Worm (Caenorhabditis elegans): Measurements from ENCODE around the gene F36H5.18.
"Not testable (repeated sequence)": the region's sequence is repeated elsewhere in the genome, so short reads cannot be mapped to it uniquely, and the experiment has no call there.

The F36H5.18 gene

DNA sequence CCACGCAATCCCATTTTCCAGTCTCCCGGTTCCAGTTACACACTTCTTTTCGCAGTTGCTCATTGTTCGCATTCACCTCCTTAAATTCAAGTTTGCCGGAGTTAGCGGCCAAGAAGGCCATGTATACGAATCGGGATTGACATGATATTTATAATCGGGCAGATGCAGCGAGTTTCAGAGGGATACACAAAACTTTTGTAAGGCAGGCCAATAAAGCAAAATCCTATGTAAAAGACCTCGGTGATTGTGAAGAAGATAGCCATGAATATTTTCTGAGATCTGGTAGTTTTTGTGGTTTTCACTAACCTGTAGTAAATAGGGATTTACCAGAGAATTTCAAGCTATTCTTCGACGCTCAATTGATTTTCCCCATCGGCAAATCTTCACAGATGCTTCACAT, 7.0 kb downstream of the F36H5.18 start:
- TF ChIP-seq nhr-25 (tag; optimal IDR thresholded peaks at IDR 0.05) (no peak), egl-5 (tag; optimal IDR thresholded peaks at IDR 0.05) (no peak), hmg-11 (tag; optimal IDR thresholded peaks at IDR 0.05) (no peak), nhr-67 (tag; optimal IDR thresholded peaks at IDR 0.05) (no peak), fos-1 (tag; optimal IDR thresholded peaks at IDR 0.05) (no peak), lin-39 (tag; optimal IDR thresholded peaks at IDR 0.05) (no peak), tbx-2 (tag; optimal IDR thresholded peaks at IDR 0.05) (no peak), mml-1 (tag; optimal IDR thresholded peaks at IDR 0.05) (no peak), unc-39 (tag; optimal IDR thresholded peaks at IDR 0.05) (no peak), nhr-76 (tag; optimal IDR thresholded peaks at IDR 0.05) (no peak), ceh-16 (tag; optimal IDR thresholded peaks at IDR 0.05) (no peak), mdl-1 (tag; optimal IDR thresholded peaks at IDR 0.05) (no peak), nhr-43 (tag; optimal IDR thresholded peaks at IDR 0.05; ENCODE audit: poor library complexity, severe bottlenecking) (no peak), lin-15B (tag; optimal IDR thresholded peaks at IDR 0.05) (no peak), egl-27 (tag; optimal IDR thresholded peaks at IDR 0.05) (no peak), skn-1 (tag; optimal IDR thresholded peaks at IDR 0.05) (no peak), ceh-9 (tag; optimal IDR thresholded peaks at IDR 0.05) (no peak), elt-3 (tag; optimal IDR thresholded peaks at IDR 0.05) (no peak)

DNA sequence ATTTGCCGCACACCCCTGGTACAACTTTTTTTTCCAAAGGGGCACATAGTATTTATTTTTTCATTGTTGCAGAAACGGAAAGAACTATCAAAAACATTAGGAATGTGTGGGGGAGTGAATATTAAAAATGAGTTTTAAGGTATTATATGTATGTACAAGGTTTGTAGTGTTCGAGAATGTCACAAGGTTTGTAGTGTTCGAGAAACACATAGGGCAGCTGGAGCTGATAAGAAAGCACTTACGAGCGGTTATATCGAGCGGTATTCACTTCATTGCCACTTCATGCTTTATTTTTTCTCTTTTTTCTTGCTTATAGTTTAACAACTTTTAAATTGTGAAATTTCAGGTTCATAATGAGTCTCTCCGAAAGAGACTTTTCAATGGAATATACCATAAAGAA, 7.8 kb downstream of the F36H5.18 start:
- TF ChIP-seq elt-2 (tag; optimal IDR thresholded peaks at IDR 0.05) (peak; percentile 75), pqm-1 (tag; optimal IDR thresholded peaks at IDR 0.05) (peak; percentile 39)

DNA sequence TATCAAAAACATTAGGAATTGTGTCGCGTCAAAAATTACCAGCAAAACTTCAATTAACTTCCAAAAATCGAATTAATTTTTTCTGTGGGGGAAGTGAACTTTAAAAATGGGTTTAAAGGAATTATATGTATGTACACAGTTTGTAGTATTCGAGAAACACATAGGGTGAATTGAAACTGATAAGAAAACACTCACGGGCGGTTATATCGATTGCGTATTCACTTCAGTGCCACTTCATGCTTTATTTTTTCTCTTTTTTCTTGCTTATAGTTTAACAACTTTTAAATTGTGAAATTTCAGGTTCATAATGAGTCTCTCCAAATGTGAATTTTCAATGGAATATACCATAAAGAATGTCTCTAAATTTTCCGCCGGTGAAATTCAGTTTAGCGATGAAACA, 11.6 kb downstream of the F36H5.18 start, which contains the start of gene math-26:
Gene math-26, plus strand, starts transcription at position 301 of the 400 bp plus-strand sequence.
- TF ChIP-seq elt-2 (tag; optimal IDR thresholded peaks at IDR 0.05), result peak; percentile 21

DNA sequence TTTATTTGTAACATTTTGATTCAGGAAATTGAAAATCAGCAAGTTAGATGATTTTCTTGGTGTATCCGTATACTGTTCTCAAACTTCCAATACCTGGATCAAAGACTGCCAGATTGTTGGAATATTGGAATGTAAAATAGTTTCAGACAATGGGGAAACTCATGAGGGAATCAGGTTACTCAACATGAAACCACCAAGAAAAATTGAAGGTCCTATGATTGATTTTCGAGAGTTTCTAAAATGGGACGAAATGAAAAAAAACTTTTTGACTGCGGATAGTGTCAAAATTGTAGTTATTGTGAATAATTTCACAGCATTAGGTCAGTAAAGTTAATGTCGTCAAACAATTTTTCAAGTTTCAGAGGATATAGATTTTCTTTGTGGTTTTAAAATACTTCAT, 12.1 kb downstream of the F36H5.18 start, which contains the start of gene math-3:
Gene math-3, plus strand, starts transcription at position 301 of the 400 bp plus-strand sequence.
- no peak for TF ChIP-seq ceh-16 (tag; optimal IDR thresholded peaks at IDR 0.05)
- TF ChIP-seq eor-1 (tag; optimal IDR thresholded peaks at IDR 0.05), result no peak

DNA sequence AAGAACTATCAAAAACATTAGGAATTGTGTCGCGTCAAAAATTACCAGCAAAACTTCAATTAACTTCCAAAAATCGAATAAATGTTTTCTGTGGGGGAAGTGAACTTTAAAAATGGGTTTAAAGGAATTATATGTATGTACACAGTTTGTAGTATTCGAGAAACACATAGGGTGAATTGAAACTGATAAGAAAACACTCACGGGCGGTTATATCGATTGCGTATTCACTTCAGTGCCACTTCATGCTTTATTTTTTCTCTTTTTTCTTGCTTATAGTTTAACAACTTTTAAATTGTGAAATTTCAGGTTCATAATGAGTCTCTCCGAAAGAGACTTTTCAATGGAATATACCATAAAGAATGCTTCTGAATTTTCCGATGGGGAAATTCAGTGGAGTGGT, 15.5 kb downstream of the F36H5.18 start, which contains the start of gene F36H5.14:
Gene F36H5.14, plus strand, starts transcription at position 301 of the 400 bp plus-strand sequence.
- not testable (repeated sequence) for TF ChIP-seq nhr-237, ztf-11, eor-1 (tag; optimal IDR thresholded peaks at IDR 0.05)

DNA sequence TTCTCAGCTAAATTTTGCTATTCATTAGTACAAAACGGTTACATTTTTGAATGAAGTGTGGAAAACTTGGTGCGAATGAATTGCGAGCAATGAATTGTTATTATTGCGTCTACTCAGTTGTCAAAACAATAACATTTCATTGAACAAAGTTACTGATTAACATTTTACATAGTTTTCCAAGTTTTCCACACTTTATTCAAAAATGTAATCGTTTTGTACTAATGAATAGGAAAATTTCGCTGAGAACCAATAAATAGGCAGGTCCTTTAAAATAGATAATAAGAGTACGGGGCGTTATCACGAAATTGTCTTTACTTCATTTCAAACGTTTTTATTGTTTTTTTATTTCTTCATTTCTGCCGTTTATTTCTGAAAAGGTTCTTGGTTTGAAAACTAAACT, 22.8 kb downstream of the F36H5.18 start, which contains the start of gene math-4:
Gene math-4, minus strand, starts transcription at position 101 of the 400 bp plus-strand sequence.
- TF ChIP-seq elt-2 (tag; optimal IDR thresholded peaks at IDR 0.05) (peak; percentile 12), ceh-16 (tag; optimal IDR thresholded peaks at IDR 0.05) (no peak)

DNA sequence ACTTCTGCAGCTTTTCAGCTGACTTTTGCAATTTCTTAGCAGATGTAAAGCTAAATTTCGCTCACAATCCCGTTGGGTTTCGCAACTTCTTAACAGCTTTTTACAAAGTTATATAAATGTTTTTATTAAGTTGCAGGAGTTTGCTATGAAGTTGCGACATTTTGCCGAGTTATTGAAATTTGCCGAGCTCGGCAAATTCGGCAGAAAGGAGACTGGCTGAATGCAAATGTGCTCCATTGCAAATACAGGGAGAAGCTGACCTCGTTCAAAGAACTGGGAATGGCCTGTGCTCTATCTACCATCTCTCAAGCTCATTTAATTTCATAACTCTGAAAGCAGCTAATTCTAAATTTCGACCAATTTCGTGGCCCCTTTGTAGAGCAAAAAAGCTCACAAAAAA, 25.1 kb downstream of the F36H5.18 start, which contains the start of gene C08F1.11:
Gene C08F1.11, minus strand, starts transcription at position 101 of the 400 bp plus-strand sequence.
- no peak for TF ChIP-seq unc-39 (tag; optimal IDR thresholded peaks at IDR 0.05)
- no peak for TF ChIP-seq R02D3.7 (tag; optimal IDR thresholded peaks at IDR 0.05)
- no peak for TF ChIP-seq nhr-67 (tag; optimal IDR thresholded peaks at IDR 0.05)
- no peak for TF ChIP-seq ceh-28 (tag; optimal IDR thresholded peaks at IDR 0.05)
- no peak for TF ChIP-seq lin-15B (tag; optimal IDR thresholded peaks at IDR 0.05)
- TF ChIP-seq lsy-12 (tag; optimal IDR thresholded peaks at IDR 0.05), result no peak
- no peak for TF ChIP-seq sea-2 (GFP tag; optimal IDR thresholded peaks at IDR 0.05)
- no peak for TF ChIP-seq unc-62 (GFP tag; optimal IDR thresholded peaks at IDR 0.05)
- TF ChIP-seq nhr-28 (tag; optimal IDR thresholded peaks at IDR 0.05), result no peak
- TF ChIP-seq tbx-2 (tag; optimal IDR thresholded peaks at IDR 0.05), result no peak
- no peak for TF ChIP-seq egl-27 (tag; optimal IDR thresholded peaks at IDR 0.05)
- TF ChIP-seq nhr-77 (tag; optimal IDR thresholded peaks at IDR 0.05), result no peak
- no peak for TF ChIP-seq zag-1 (tag; optimal IDR thresholded peaks at IDR 0.05)
